Worm (Caenorhabditis elegans): ENCODE data around the gene K02A2.5.
"Not testable (repeated sequence)": the region's sequence is repeated elsewhere in the genome, so short reads cannot be mapped to it uniquely, and the experiment has no call there.

K02A2.5 gene

DNA sequence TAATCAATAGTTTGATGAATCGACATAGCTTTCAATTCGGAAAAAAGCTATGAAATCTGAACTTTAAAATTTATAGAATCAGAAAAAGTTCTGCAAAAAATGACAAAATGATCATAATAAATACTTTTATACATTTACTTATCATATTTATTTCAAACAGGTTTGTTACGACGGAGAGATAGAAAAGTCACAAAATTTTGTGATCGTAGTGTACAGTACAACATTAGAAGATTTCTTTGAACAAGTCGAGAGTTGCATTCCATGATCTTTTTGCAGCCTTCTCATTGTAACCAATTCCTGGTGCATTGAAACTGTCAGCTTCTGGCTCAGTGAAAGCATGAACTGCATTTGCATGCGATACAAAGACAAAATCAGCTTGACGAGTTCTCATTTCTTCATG, 44.4 kb upstream of the K02A2.5 start, which contains the start of gene D1022.3:
Gene D1022.3, minus strand, starts transcription at position 101 of the 400 bp plus-strand sequence.
- TF ChIP-seq lin-35 (GFP tag; optimal IDR thresholded peaks at IDR 0.05) (no peak), ces-1 (GFP tag; optimal IDR thresholded peaks at IDR 0.05) (no peak), lin-15B (tag; optimal IDR thresholded peaks at IDR 0.05) (no peak), unc-30 (tag; optimal IDR thresholded peaks at IDR 0.05) (no peak), ets-5 (GFP tag; IDR thresholded peaks at IDR 0.05) (no peak), C16A3.4 (tag; optimal IDR thresholded peaks at IDR 0.05) (no peak), nhr-28 (tag; optimal IDR thresholded peaks at IDR 0.05) (no peak), nhr-237 (tag; optimal IDR thresholded peaks at IDR 0.05) (no peak)

DNA sequence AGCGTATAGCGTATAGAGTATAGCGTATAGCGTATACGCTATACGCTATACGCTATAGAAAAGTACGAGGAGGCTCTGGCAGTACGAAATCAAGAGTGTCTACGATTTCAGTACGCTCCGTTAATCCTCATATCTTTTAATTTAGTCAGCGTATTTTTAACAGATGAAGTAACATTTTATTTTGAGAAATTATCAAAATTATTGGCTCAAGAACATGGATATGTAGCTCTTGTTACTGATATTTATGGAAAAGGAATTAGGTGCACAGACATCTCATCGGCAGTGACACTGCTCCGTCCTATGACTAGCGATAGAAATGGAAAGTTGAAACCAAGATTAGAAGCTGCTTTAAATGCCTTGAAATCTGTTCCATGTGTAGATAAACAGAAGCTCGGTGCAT, 23.1 kb upstream of the K02A2.5 start, which contains the start of gene K02A2.1:
Gene K02A2.1, plus strand, starts transcription at position 301 of the 400 bp plus-strand sequence.
- not testable (repeated sequence) for TF ChIP-seq alr-1 (tag; optimal IDR thresholded peaks at IDR 0.05; ENCODE audit: borderline replicate concordance); egl-27 (tag; optimal IDR thresholded peaks at IDR 0.05); fos-1 (tag; optimal IDR thresholded peaks at IDR 0.05)

DNA sequence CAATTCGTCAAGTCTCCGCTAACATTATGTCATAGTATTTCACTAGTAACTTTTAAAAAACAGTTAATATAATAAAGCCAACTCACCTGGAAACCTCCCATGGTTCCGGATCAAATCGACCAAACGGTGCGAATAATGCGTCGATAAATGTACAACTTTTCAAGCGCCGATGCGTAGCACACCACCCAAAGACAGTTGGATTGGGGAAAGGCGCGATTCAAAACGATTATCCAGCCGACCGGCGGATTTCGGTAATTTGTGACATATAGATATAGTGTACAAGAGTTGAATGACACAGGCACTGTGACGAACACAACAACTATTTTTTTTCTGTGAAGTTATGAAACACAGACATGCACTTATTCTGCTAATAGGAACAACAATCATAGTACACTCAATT, 22.4 kb upstream of the K02A2.5 start, which contains the start of gene kcc-3:
Gene kcc-3, minus strand, starts transcription at position 101 of the 400 bp plus-strand sequence.
- TF ChIP-seq skn-1 (tag; optimal IDR thresholded peaks at IDR 0.05) (no peak), blmp-1 (tag; optimal IDR thresholded peaks at IDR 0.05) (no peak), lin-14 (GFP tag; optimal IDR thresholded peaks at IDR 0.05) (no peak), mdl-1 (tag; optimal IDR thresholded peaks at IDR 0.05) (no peak), mef-2 (tag; optimal IDR thresholded peaks at IDR 0.05) (no peak), fkh-10 (GFP tag; optimal IDR thresholded peaks at IDR 0.05) (no peak), nhr-28 (tag; optimal IDR thresholded peaks at IDR 0.05) (no peak), jun-1 (tag; optimal IDR thresholded peaks at IDR 0.05) (no peak), nhr-76 (tag; optimal IDR thresholded peaks at IDR 0.05) (no peak), lin-13 (GFP tag; optimal IDR thresholded peaks at IDR 0.05) (no peak), dpl-1 (GFP tag; optimal IDR thresholded peaks at IDR 0.05) (no peak), ztf-4 (tag; optimal IDR thresholded peaks at IDR 0.05) (no peak), sup-37 (GFP tag; optimal IDR thresholded peaks at IDR 0.05) (no peak)

DNA sequence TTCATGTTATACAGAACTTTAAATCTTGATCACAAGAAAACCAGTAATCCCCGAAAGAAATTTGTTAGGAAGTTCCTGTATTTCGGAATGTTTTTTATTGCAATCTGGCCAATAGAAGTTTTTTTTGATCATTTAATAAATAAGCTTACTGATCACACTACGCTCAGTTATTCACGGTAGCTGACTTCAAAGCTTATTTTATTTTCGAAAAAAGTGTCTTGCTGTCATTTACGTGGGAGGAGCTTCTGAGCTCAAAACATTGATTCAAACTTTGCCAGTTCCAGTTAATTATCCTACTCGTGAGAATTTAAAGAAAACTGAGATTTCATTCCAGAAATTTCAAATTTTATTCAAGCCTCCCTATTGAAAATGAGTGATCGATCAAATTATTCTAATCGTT, 20.5 kb upstream of the K02A2.5 start, which contains the start of gene srd-54:
Gene srd-54, plus strand, starts transcription at position 301 of the 400 bp plus-strand sequence.
- TF ChIP-seq lin-39 (tag; optimal IDR thresholded peaks at IDR 0.05) (no peak), C34B4.2 (tag; optimal IDR thresholded peaks at IDR 0.05) (no peak), hpl-2 (GFP tag; optimal IDR thresholded peaks at IDR 0.05) (no peak), aly-2 (tag; optimal IDR thresholded peaks at IDR 0.05) (no peak), C16A3.4 (tag; optimal IDR thresholded peaks at IDR 0.05) (no peak), pag-3 (tag; optimal IDR thresholded peaks at IDR 0.05; ENCODE audit: borderline replicate concordance, insufficient read depth) (no peak), pqm-1 (tag; optimal IDR thresholded peaks at IDR 0.05) (no peak)

DNA sequence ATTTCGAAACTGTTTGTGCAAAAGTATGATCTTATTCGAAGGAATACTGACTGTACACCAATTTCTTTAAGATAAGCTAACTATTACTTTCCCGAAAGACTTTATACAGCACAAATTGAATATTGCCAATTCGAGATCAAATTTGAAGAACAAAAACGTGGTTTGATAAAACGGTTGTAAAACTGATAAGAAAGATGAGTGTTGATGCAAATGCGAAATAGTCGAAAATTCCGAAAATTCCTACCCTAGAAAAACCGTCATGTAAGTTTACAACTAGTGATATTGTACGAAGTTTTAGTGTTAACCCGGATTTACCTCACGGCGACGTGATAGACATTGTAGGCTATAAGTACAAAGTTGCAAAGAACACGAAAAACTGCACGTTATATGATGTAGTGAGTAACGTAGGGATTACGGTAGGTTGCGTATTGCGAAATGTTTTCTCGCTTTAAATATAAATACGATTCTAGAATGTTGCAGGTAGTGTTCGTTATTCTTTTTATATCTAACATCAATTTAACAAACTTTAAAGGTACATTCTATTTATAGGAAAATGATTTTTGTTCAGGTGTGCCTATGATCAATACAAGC, 9.1 kb upstream of the K02A2.5 start:
- no peak for TF ChIP-seq ceh-90 (tag; optimal IDR thresholded peaks at IDR 0.05)
- peak; percentile 56 for TF ChIP-seq elt-2 (tag; optimal IDR thresholded peaks at IDR 0.05)
- TF ChIP-seq sptf-1 (tag; optimal IDR thresholded peaks at IDR 0.05), result no peak
- TF ChIP-seq nhr-20 (tag; optimal IDR thresholded peaks at IDR 0.05), result peak; percentile 32
- TF ChIP-seq lin-35 (GFP tag; optimal IDR thresholded peaks at IDR 0.05), result peak in 1 of 2 experiments; percentile 39
- peak in 1 of 2 experiments; percentile 51 for TF ChIP-seq lsy-2 (tag; optimal IDR thresholded peaks at IDR 0.05)
- TF ChIP-seq elt-3 (tag; optimal IDR thresholded peaks at IDR 0.05), result peak in 1 of 6 experiments; percentile 59

Data from whole organism, L1 larva.